Fruit fly (Drosophila melanogaster) whole organism, larva: ENCODE measurements around the gene CG18294.
"Not testable (repeated sequence)": the region's sequence is repeated elsewhere in the genome, so short reads cannot be mapped to it uniquely, and the experiment has no call there.

Source experiments
- noc ChIP-seq: fragments of 200-800 bp; sonication (Bioruptor generic); optimal IDR thresholded peaks from 3 replicates; lab custom pipeline; 2019; ENCODE audit warnings: missing biosample characterization, mild to moderate bottlenecking, missing genetic modification characterization, moderate library complexity

CG18294 gene

dm6 chr3L:19487260-19487659, 11.9 kb upstream of the CG18294 start, which contains the start of gene CG32212:
CG32212 (plus strand) TSS chr3L:19487560.
- not testable (repeated sequence) for TF ChIP-seq noc (tag; lab: Kevin White, UChicago)

DNA sequence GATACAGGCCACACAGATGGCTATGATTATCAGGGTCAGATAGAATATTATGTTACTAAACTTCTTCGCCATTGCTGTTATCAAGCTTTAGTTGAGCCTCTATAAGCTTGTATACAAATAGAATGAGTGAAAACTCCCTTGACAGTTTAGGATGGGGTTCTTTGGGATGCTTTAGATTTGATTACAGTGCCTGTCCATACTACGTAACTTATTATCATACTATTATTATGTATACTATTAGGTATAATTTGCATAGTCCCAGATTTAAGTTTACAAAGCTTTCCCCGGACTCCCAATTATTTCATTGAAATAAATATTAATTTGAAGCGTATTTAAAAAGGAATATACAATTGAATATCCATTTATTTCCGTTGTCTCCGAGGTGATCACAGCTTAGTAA, 11.0 kb upstream of the CG18294 start, which contains the start of gene brv1:
Gene brv1, minus strand, starts transcription at position 101 of the 400 bp plus-strand sequence.
- no peak for TF ChIP-seq noc (tag; lab: Kevin White, UChicago)

dm6 chr3L:19483007-19483406, 7.6 kb upstream of the CG18294 start:
- no peak for TF ChIP-seq noc (tag; lab: Kevin White, UChicago)

DNA sequence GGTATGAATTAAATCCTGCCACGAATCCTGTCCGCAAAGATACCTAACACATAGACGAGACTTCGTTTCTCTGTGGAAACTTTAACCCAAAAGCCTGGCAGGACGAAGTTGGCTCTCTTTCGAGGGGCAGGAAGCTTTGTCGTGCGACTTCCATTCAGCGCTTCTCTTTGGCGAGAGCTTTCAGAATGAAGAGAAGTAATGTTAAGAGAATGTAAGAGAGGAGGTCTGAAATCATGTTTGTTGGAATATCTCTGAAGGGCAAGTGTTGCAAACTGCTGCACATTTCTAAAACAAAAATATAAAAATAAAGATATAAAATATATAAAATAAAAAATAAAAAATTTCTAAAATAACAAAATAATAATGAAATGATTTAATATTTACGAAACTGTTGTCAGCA, 6.6 kb upstream of the CG18294 start:
- TF ChIP-seq noc (tag; lab: Kevin White, UChicago): no peak

dm6 chr3L:19481209-19481608, 5.8 kb upstream of the CG18294 start:
- no peak for TF ChIP-seq noc (tag; lab: Kevin White, UChicago)

dm6 chr3L:19472128-19472527, 3.2 kb downstream of the CG18294 start, which contains the start of the genes 825-Oak and CG12519:
825-Oak (minus strand) TSS chr3L:19472228.
CG12519 (plus strand) TSS chr3L:19472491.
- TF ChIP-seq noc (tag; lab: Kevin White, UChicago): not testable (repeated sequence)

dm6 chr3L:19466979-19467378, 8.4 kb downstream of the CG18294 start, which contains the start of the genes CG14096 and CG32214:
CG14096 (minus strand) TSS chr3L:19467079.
CG32214 (plus strand) TSS chr3L:19467346.
- TF ChIP-seq noc (tag; lab: Kevin White, UChicago): not testable (repeated sequence)

DNA sequence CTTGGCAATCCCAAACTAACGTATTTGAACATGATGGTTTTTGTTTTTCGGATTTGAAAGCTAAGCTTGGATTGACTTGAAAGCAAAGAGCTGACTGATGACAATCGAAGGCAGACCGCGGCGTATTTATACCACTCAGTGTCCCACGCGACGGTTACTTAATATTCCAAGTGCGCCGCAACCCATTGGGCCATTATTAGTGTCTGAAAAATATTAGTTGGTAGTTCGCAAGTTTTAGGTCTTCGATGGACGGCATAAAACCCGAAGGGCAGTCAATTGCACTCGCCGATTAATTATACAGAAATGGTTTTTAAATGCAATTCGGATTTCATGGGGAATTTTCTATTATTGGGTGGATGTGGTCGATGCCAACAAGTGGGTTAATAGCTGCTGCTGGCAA, 10.7 kb downstream of the CG18294 start, which contains the start of gene CG14095:
Gene CG14095, minus strand, starts transcription at position 101 of the 400 bp plus-strand sequence.
- no peak for TF ChIP-seq noc (tag; lab: Kevin White, UChicago)

dm6 chr3L:19446394-19447349, 28.7 kb downstream of the CG18294 start, which contains the start of the genes CG33062 and Chd3:
CG33062 (minus strand) TSS chr3L:19446444.
Chd3 (plus strand) TSS chr3L:19447173.
- TF ChIP-seq noc (tag; lab: Kevin White, UChicago): no peak

DNA sequence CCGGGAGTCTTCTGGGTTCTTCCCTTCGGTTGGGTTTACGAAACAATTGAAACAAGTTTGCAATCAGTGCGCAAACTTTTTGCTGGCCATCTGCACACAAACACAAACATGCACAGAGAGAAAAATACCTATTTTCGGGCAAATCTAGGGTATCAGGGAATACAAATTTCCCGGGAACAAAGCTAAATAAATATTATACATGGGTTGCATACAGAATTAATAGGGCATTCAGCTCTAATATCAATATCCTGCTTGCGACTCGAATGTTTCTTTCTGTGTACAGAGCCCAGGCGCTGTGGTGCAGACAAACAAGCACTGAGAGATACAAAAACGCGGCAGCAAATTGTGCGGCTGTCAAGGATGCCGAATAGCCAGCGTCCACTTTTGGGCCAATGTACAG, 31.3 kb downstream of the CG18294 start:
- no peak for TF ChIP-seq noc (tag; lab: Kevin White, UChicago)

DNA sequence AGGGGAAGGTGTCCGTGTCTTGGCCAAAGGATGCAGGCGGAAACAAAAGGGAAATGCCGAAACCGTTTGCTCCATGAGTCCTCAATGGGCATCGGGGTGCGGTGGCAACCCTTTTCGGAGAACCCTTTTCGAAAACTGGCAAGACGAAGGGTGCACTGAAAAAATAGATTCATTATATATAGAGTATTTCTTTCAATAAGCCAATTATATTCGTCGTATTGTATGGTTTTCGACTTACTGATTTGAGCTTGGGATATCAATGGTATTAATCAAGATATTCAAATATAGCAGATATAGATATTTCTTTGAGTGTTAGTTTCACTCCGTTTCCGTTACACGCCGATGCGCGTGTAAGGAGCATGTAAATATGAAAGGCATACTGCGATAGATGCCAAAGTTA, 33.1 kb downstream of the CG18294 start:
- no peak for TF ChIP-seq noc (tag; lab: Kevin White, UChicago)
